Fruit fly (Drosophila melanogaster) whole organism, embryonic: ENCODE results near the gene Osi17.

ENCODE experiments used
- Ada2b ChIP-seq: fragments of 200-800 bp; sonication (Bioruptor generic); IDR thresholded peaks from 2 replicates; pipeline ENCODE4 v1.3.6; 2022; ENCODE audit warnings: missing biosample characterization, missing genetic modification characterization
- Atf6 ChIP-seq: fragments of 200-800 bp; sonication (Bioruptor generic); IDR thresholded peaks from 2 replicates; pipeline ENCODE4 v1.3.6; 2022; ENCODE audit warnings: missing biosample characterization, missing genetic modification characterization
- Awh ChIP-seq: fragments of 200-800 bp; sonication (Bioruptor generic); IDR thresholded peaks from 2 replicates; pipeline ENCODE4, ENCODE4 v1.3.6; 2022; ENCODE audit warnings: missing biosample characterization, missing genetic modification characterization
- CG10565 ChIP-seq: fragments of 200-800 bp; sonication (Bioruptor generic); optimal IDR thresholded peaks from 3 replicates; lab custom pipeline; 2016; ENCODE audit warnings: missing biosample characterization, mild to moderate bottlenecking, missing genetic modification characterization
- CG13424 ChIP-seq: fragments of 200-800 bp; sonication (Bioruptor generic); optimal IDR thresholded peaks from 2 replicates; lab custom pipeline; 2019; ENCODE audit warnings: missing biosample characterization, mild to moderate bottlenecking, missing genetic modification characterization, moderate library complexity
- CG13624 ChIP-seq: fragments of 200-800 bp; sonication (Bioruptor generic); optimal IDR thresholded peaks from 2 replicates; lab custom pipeline; 2016; ENCODE audit warnings: missing biosample characterization, missing genetic modification characterization
- CG15479 ChIP-seq: fragments of 200-800 bp; sonication (Bioruptor generic); optimal IDR thresholded peaks from 3 replicates; lab custom pipeline; 2019; ENCODE audit warnings: missing biosample characterization, mild to moderate bottlenecking, missing genetic modification characterization, moderate library complexity
- CG15696 ChIP-seq: fragments of 200-800 bp; sonication (Bioruptor generic); optimal IDR thresholded peaks from 2 replicates; lab custom pipeline; 2019; ENCODE audit warnings: missing biosample characterization, mild to moderate bottlenecking, missing genetic modification characterization, moderate library complexity
- CG1792 ChIP-seq: fragments of 200-800 bp; sonication (Bioruptor generic); optimal IDR thresholded peaks from 2 replicates; lab custom pipeline; 2016; ENCODE audit warnings: missing biosample characterization, missing genetic modification characterization
- CG2889 ChIP-seq: fragments of 200-800 bp; sonication (Bioruptor generic); IDR thresholded peaks from 3 replicates; pipeline ENCODE4 v1.3.6; 2022; ENCODE audit warnings: missing biosample characterization, missing genetic modification characterization
- CG31441 ChIP-seq: fragments of 200-800 bp; sonication (Bioruptor generic); IDR thresholded peaks from 2 replicates; pipeline ENCODE4 v1.3.6; 2022; ENCODE audit warnings: missing biosample characterization, missing genetic modification characterization
- CG3163 ChIP-seq: fragments of 200-800 bp; sonication (Bioruptor generic); optimal IDR thresholded peaks from 3 replicates; lab custom pipeline; 2016; ENCODE audit warnings: missing biosample characterization, missing genetic modification characterization
- CG32532 ChIP-seq: fragments of 200-800 bp; sonication (Bioruptor generic); IDR thresholded peaks from 2 replicates; pipeline ENCODE4 v1.3.6; 2022; ENCODE audit warnings: missing biosample characterization, missing genetic modification characterization
- CG32772 ChIP-seq: fragments of 200-800 bp; sonication (Bioruptor generic); IDR thresholded peaks from 2 replicates; pipeline ENCODE4 v1.3.6; 2022; ENCODE audit warnings: missing biosample characterization, missing genetic modification characterization
- CG33213 ChIP-seq: fragments of 200-800 bp; sonication (Bioruptor generic); optimal IDR thresholded peaks from 3 replicates; lab custom pipeline; 2016; ENCODE audit warnings: missing biosample characterization, missing genetic modification characterization
- CG5953 ChIP-seq: fragments of 200-800 bp; sonication (Bioruptor generic); IDR thresholded peaks from 2 replicates; pipeline ENCODE4 v1.3.6; 2022; ENCODE audit warnings: missing biosample characterization, missing genetic modification characterization
- CG8290 ChIP-seq, 3 experiments: fragments of 200-800 bp; sonication (Bioruptor generic); optimal IDR thresholded peaks; 2 replicates each; lab custom pipeline; 2016 to 2019; ENCODE audit warnings: missing biosample characterization in 3 of 3, missing genetic modification characterization in 3 of 3, mild to moderate bottlenecking in 2 of 3, moderate library complexity in 1 of 3
- CG8944 ChIP-seq: fragments of 200-800 bp; sonication (Bioruptor generic); optimal IDR thresholded peaks from 3 replicates; lab custom pipeline; 2016; ENCODE audit warnings: missing biosample characterization, missing genetic modification characterization
- CG9932 ChIP-seq: fragments of 200-800 bp; sonication (Bioruptor generic); IDR thresholded peaks from 2 replicates; pipeline ENCODE4 v1.3.6; 2022; ENCODE audit warnings: missing biosample characterization, missing genetic modification characterization
- CrebB ChIP-seq: fragments of 200-800 bp; sonication (Bioruptor generic); optimal IDR thresholded peaks from 3 replicates; lab custom pipeline; 2018; ENCODE audit warnings: missing biosample characterization, mild to moderate bottlenecking, missing genetic modification characterization
- D19B ChIP-seq: fragments of 200-800 bp; sonication (Bioruptor generic); optimal IDR thresholded peaks from 2 replicates; lab custom pipeline; 2017; ENCODE audit warnings: missing biosample characterization, mild to moderate bottlenecking, missing genetic modification characterization
- Dfd ChIP-seq, 2 experiments: fragments of >200 bp; optimal IDR thresholded peaks; 2 replicates each; lab custom pipeline; 2017; ENCODE audit warnings: missing biosample characterization in 2 of 2, missing genetic modification characterization in 2 of 2
- Dip2 ChIP-seq: fragments of 200-800 bp; sonication (Bioruptor generic); IDR thresholded peaks from 2 replicates; pipeline ENCODE4 v1.3.6; 2022; ENCODE audit warnings: missing biosample characterization, missing genetic modification characterization
- H2.0 ChIP-seq: fragments of 200-800 bp; sonication (Bioruptor generic); IDR thresholded peaks from 2 replicates; pipeline ENCODE4 v1.3.6; 2022; ENCODE audit warnings: missing biosample characterization, missing genetic modification characterization
- HLH3B ChIP-seq: fragments of 200-800 bp; sonication (Bioruptor generic); IDR thresholded peaks from 2 replicates; pipeline ENCODE4 v1.3.6; 2022; ENCODE audit warnings: missing biosample characterization, missing genetic modification characterization
- Hey ChIP-seq: fragments of 200-800 bp; sonication (Bioruptor generic); optimal IDR thresholded peaks from 3 replicates; lab custom pipeline; 2018; ENCODE audit warnings: missing biosample characterization, mild to moderate bottlenecking, missing genetic modification characterization
- Hsf ChIP-seq: fragments of 200-800 bp; sonication (Bioruptor generic); optimal IDR thresholded peaks from 3 replicates; lab custom pipeline; 2016; ENCODE audit warnings: missing biosample characterization, missing genetic modification characterization
- MESR4 ChIP-seq: fragments of 200-800 bp; sonication (Bioruptor generic); optimal IDR thresholded peaks from 2 replicates; lab custom pipeline; 2018; ENCODE audit warnings: missing biosample characterization, mild to moderate bottlenecking, missing genetic modification characterization, moderate library complexity
- NC2β ChIP-seq: fragments of 200-800 bp; sonication (Bioruptor generic); optimal IDR thresholded peaks from 2 replicates; lab custom pipeline; 2016; ENCODE audit warnings: missing biosample characterization, missing genetic modification characterization
- NFAT ChIP-seq: fragments of 200-800 bp; sonication (Bioruptor generic); IDR thresholded peaks from 2 replicates; pipeline ENCODE4 v1.3.6; 2022; ENCODE audit warnings: missing biosample characterization, missing genetic modification characterization
- Pdp1 ChIP-seq, 2 experiments: fragments of 200-800 bp; sonication (Bioruptor generic); optimal IDR thresholded peaks; 3 replicates each; lab custom pipeline; 2016; ENCODE audit warnings: missing biosample characterization in 2 of 2, missing genetic modification characterization in 2 of 2, mild to moderate bottlenecking in 1 of 2, moderate library complexity in 1 of 2
- Usf ChIP-seq: fragments of 200-800 bp; sonication (Bioruptor generic); optimal IDR thresholded peaks from 2 replicates; lab custom pipeline; 2017; ENCODE audit warnings: missing genotype, missing biosample characterization, missing genetic modification characterization
- Xbp1 ChIP-seq: fragments of 200-800 bp; sonication (Bioruptor generic); optimal IDR thresholded peaks from 3 replicates; lab custom pipeline; 2016; ENCODE audit warnings: missing biosample characterization, mild to moderate bottlenecking, missing genetic modification characterization
- ara ChIP-seq: fragments of 200-800 bp; sonication (Bioruptor generic); IDR thresholded peaks from 2 replicates; pipeline ENCODE4 v1.3.6; 2022; ENCODE audit warnings: missing biosample characterization, missing genetic modification characterization
- cg ChIP-seq: fragments of 200-800 bp; sonication (Bioruptor generic); optimal IDR thresholded peaks from 3 replicates; lab custom pipeline; 2019; ENCODE audit warnings: missing biosample characterization, mild to moderate bottlenecking, missing genetic modification characterization, moderate library complexity
- crol ChIP-seq: fragments of 200-800 bp; sonication (Bioruptor generic); IDR thresholded peaks from 2 replicates; pipeline ENCODE4 v1.3.6; 2022; ENCODE audit warnings: missing biosample characterization, missing genetic modification characterization
- emc ChIP-seq: fragments of 200-800 bp; sonication (Bioruptor generic); optimal IDR thresholded peaks from 2 replicates; lab custom pipeline; 2016; ENCODE audit warnings: missing biosample characterization, missing genetic modification characterization
- gcm2 ChIP-seq: fragments of 200-800 bp; sonication (Bioruptor generic); optimal IDR thresholded peaks from 2 replicates; lab custom pipeline; 2016; ENCODE audit warnings: missing biosample characterization, missing genetic modification characterization
- grn ChIP-seq: fragments of 200-800 bp; sonication (Bioruptor generic); optimal IDR thresholded peaks from 3 replicates; lab custom pipeline; 2017; ENCODE audit warnings: missing biosample characterization, missing genetic modification characterization
- gt ChIP-seq: fragments of 200-800 bp; sonication (Bioruptor generic); IDR thresholded peaks from 2 replicates; pipeline ENCODE4 v1.3.6; 2022; ENCODE audit warnings: missing biosample characterization, missing genetic modification characterization
- hbn ChIP-seq: fragments of 200-800 bp; sonication (Bioruptor generic); IDR thresholded peaks from 2 replicates; pipeline ENCODE4 v1.3.6; 2022; ENCODE audit warnings: missing biosample characterization, missing genetic modification characterization; ENCODE audit not compliant: partially characterized antibody
- lab ChIP-seq: fragments of 200-800 bp; sonication (Bioruptor generic); optimal IDR thresholded peaks from 3 replicates; lab custom pipeline; 2017; ENCODE audit warnings: missing biosample characterization, missing genetic modification characterization, mild to moderate bottlenecking, moderate library complexity, missing genetic modification reagents
- lbe ChIP-seq: fragments of 200-800 bp; sonication (Bioruptor generic); optimal IDR thresholded peaks from 2 replicates; lab custom pipeline; 2016; ENCODE audit warnings: missing biosample characterization, mild to moderate bottlenecking, missing genetic modification characterization
- pum ChIP-seq: fragments of 200-800 bp; sonication (Bioruptor generic); optimal IDR thresholded peaks from 2 replicates; lab custom pipeline; 2016; ENCODE audit warnings: missing biosample characterization, missing genetic modification characterization
- sd ChIP-seq: fragments of 200-800 bp; sonication (Bioruptor generic); optimal IDR thresholded peaks from 3 replicates; lab custom pipeline; 2018; ENCODE audit warnings: missing biosample characterization, mild to moderate bottlenecking, missing genetic modification characterization, moderate library complexity
- sens ChIP-seq: fragments of 200-800 bp; sonication (Bioruptor generic); peaks from one replicate; lab custom pipeline; 2016; ENCODE audit warnings: missing biosample characterization, missing genetic modification characterization
- sens-2 ChIP-seq: fragments of 200-800 bp; sonication (Bioruptor generic); IDR thresholded peaks from 2 replicates; pipeline ENCODE4 v1.3.6; 2022; ENCODE audit warnings: missing biosample characterization, missing genetic modification characterization
- sob ChIP-seq: fragments of 200-800 bp; sonication (Bioruptor generic); IDR thresholded peaks from 2 replicates; pipeline ENCODE4 v1.3.6; 2022; ENCODE audit warnings: missing biosample characterization, missing genetic modification characterization
- wdn ChIP-seq: fragments of 200-800 bp; sonication (Bioruptor generic); IDR thresholded peaks from 2 replicates; pipeline ENCODE4 v1.3.6; 2022; ENCODE audit warnings: missing biosample characterization, missing genetic modification characterization
- yki ChIP-seq: fragments of >200 bp; optimal IDR thresholded peaks from 3 replicates; lab custom pipeline; 2018
- zf30C ChIP-seq: fragments of 200-800 bp; sonication (Bioruptor generic); optimal IDR thresholded peaks from 3 replicates; lab custom pipeline; 2018; ENCODE audit warnings: missing biosample characterization, mild to moderate bottlenecking, missing genetic modification characterization
- zfh1 ChIP-seq: fragments of 200-800 bp; sonication (Bioruptor generic); IDR thresholded peaks from 3 replicates; pipeline ENCODE4 v1.3.6; 2022; ENCODE audit warnings: missing biosample characterization, missing genetic modification characterization

Osi17 gene

dm6 chr3R:6368100-6368499, 56.5 kb downstream of the Osi17 start, which contains the start of gene CG42724 (continued):
- TF ChIP-seq sens-2 (GFP tag; lab: Robert Waterston, UW) (no peak), CG33213 (GFP tag; lab: Kevin White, UChicago) (peak; percentile 59), NFAT (GFP tag; lab: Robert Waterston, UW) (peak; percentile 57; the same call in 1 of the 2 replicates), gcm2 (GFP tag; lab: Kevin White, UChicago) (peak; percentile 32), grn (no peak), Pdp1 (GFP tag; optimal IDR thresholded peaks at IDR 0.05; lab: Kevin White, UChicago) (peak; percentile 74 to 80), Dip2 (GFP tag; lab: Robert Waterston, UW) (no peak), sob (peak; percentile 45), wdn (GFP tag; lab: Robert Waterston, UW) (0 out of 2 replicates have a peak, but pooled peaks have one; percentile 21), CG10565 (GFP tag; lab: Kevin White, UChicago) (no peak), H2.0 (peak; percentile 63), sens (GFP tag; lab: Kevin White, UChicago) (peak; percentile 96), lbe (GFP tag; lab: Kevin White, UChicago) (no peak), pum (GFP tag; lab: Kevin White, UChicago) (peak; percentile 71), Atf6 (GFP tag; lab: Robert Waterston, UW) (peak; percentile 36; the same call in 1 of the 2 replicates), CG9932 (GFP tag; lab: Robert Waterston, UW) (peak; percentile 76), NC2β (GFP tag; lab: Kevin White, UChicago) (peak; percentile 73), CG8944 (GFP tag; lab: Kevin White, UChicago) (peak; percentile 68), emc (GFP tag; lab: Kevin White, UChicago) (peak; percentile 25), CG15696 (tag; lab: Kevin White, UChicago) (peak; percentile 8), ara (0 out of 2 replicates have a peak, but pooled peaks have one; percentile 27), zf30C (GFP tag; lab: Kevin White, UChicago) (no peak), CrebB (tag; lab: Kevin White, UChicago) (peak; percentile 63), sd (tag; lab: Kevin White, UChicago) (no peak), Ada2b (peak; percentile 55), CG32772 (peak; percentile 57), Hey (no peak), CG2889 (0 out of 3 replicates have a peak, but pooled peaks have one; percentile 50), CG5953 (GFP tag; lab: Robert Waterston, UW) (no peak), Dfd (GFP tag; optimal IDR thresholded peaks at IDR 0.05; lab: Kevin White, UChicago) (no peak), Awh (GFP tag; lab: Robert Waterston, UW) (no peak), gt (no peak), yki (lab: Kevin White, UChicago) (no peak), zfh1 (GFP tag; lab: Robert Waterston, UW) (peak; percentile 46; the same call in 1 of the 3 replicates), D19B (no peak), CG32532 (GFP tag; lab: Robert Waterston, UW) (peak; percentile 68), CG3163 (GFP tag; lab: Kevin White, UChicago) (peak; percentile 60), Xbp1 (GFP tag; lab: Kevin White, UChicago) (peak; percentile 67), CG13624 (peak; percentile 83), Usf (no peak), MESR4 (GFP tag; lab: Kevin White, UChicago) (peak; percentile 76), cg (GFP tag; lab: Kevin White, UChicago) (no peak), lab (GFP tag; lab: Kevin White, UChicago) (no peak), hbn (GFP tag; lab: Robert Waterston, UW) (no peak), crol (no peak), CG8290 (GFP tag; optimal IDR thresholded peaks at IDR 0.05; lab: Kevin White, UChicago) (peak; percentile 97), CG8290 (tag; optimal IDR thresholded peaks at IDR 0.05; lab: Kevin White, UChicago) (peak; percentile 82 to 96), CG31441 (GFP tag; lab: Robert Waterston, UW) (no peak), CG1792 (GFP tag; lab: Kevin White, UChicago) (peak; percentile 46), Hsf (GFP tag; lab: Kevin White, UChicago) (peak; percentile 63), CG13424 (tag; lab: Kevin White, UChicago) (peak; percentile 67), CG15479 (GFP tag; lab: Kevin White, UChicago) (peak; percentile 37), HLH3B (GFP tag; lab: Robert Waterston, UW) (peak; percentile 50)
